Fruit fly (Drosophila melanogaster): Measurements from ENCODE around the gene Ctr1A.
A peak's percentile ranks its signal among the peaks of the same experiment; 100 is the strongest.

The Ctr1A gene

dm6 chrX:6616771-6617170 lies 44.7 kb upstream of the Ctr1A start:
- TF ChIP-seq rgr (GFP tag; optimal IDR thresholded peaks at IDR 0.05) (no peak), sv (GFP tag; optimal IDR thresholded peaks at IDR 0.05) (no peak)

- TF ChIP-seq sage (GFP tag; optimal IDR thresholded peaks at IDR 0.05) (no peak), Hnf4 (GFP tag; optimal IDR thresholded peaks at IDR 0.05) (no peak), Sp1 (GFP tag; optimal IDR thresholded peaks at IDR 0.05) (no peak), fru (GFP tag; optimal IDR thresholded peaks at IDR 0.05) (no peak), CG32264 (GFP tag; optimal IDR thresholded peaks at IDR 0.05) (no peak), CrebA (GFP tag; optimal IDR thresholded peaks at IDR 0.05; ENCODE audit: borderline replicate concordance) (no peak), CG9705 (GFP tag; optimal IDR thresholded peaks at IDR 0.05) (no peak), Rel (GFP tag; optimal IDR thresholded peaks at IDR 0.05) (no peak), Rel (tag; optimal IDR thresholded peaks at IDR 0.05) (no peak), Jra (GFP tag; optimal IDR thresholded peaks at IDR 0.05) (no peak), usp (GFP tag; optimal IDR thresholded peaks at IDR 0.05) (no peak), br (GFP tag; optimal IDR thresholded peaks at IDR 0.05) (no peak), Hr83 (GFP tag; optimal IDR thresholded peaks at IDR 0.05; ENCODE audit: poor library complexity, severe bottlenecking) (no peak), sv (GFP tag; optimal IDR thresholded peaks at IDR 0.05) (no peak), lola (GFP tag; optimal IDR thresholded peaks at IDR 0.05) (no peak), GATAd (GFP tag; optimal IDR thresholded peaks at IDR 0.05) (no peak), Dif (GFP tag; optimal IDR thresholded peaks at IDR 0.05; ENCODE audit: partially characterized antibody) (no peak), dmrt93B (GFP tag; optimal IDR thresholded peaks at IDR 0.05) (no peak), tai (GFP tag; optimal IDR thresholded peaks at IDR 0.05) (no peak), Hr78 (GFP tag; optimal IDR thresholded peaks at IDR 0.05) (no peak), foxo (GFP tag; optimal IDR thresholded peaks at IDR 0.05) (no peak)
These were observed 44.1 kb upstream of the Ctr1A start for dm6 chrX:6617372-6617771.

- TF ChIP-seq N (GFP tag; optimal IDR thresholded peaks at IDR 0.05) (no peak), sv (GFP tag; optimal IDR thresholded peaks at IDR 0.05) (peak; percentile 18)
These were observed 39.9 kb upstream of the Ctr1A start for dm6 chrX:6621566-6622006.

dm6 chrX:6624006-6624745 lies 37.3 kb upstream of the Ctr1A start:
- TF ChIP-seq sage (GFP tag; optimal IDR thresholded peaks at IDR 0.05) (peak; percentile 79), pan (optimal IDR thresholded peaks at IDR 0.05) (no peak), dmrt93B (GFP tag; optimal IDR thresholded peaks at IDR 0.05) (peak; percentile 71), CG32264 (GFP tag; optimal IDR thresholded peaks at IDR 0.05) (peak; percentile 61), br (GFP tag; optimal IDR thresholded peaks at IDR 0.05) (peak; percentile 72), Sp1 (GFP tag; optimal IDR thresholded peaks at IDR 0.05) (peak; percentile 89), tai (GFP tag; optimal IDR thresholded peaks at IDR 0.05) (peak; percentile 73), fru (GFP tag; optimal IDR thresholded peaks at IDR 0.05) (peak; percentile 81), CrebA (GFP tag; optimal IDR thresholded peaks at IDR 0.05; ENCODE audit: borderline replicate concordance) (no peak), dl (GFP tag; optimal IDR thresholded peaks at IDR 0.05; ENCODE audit: insufficient read depth in 1 of 2, partially characterized antibody in 2 of 2) (peak in 1 of 2 experiments; percentile 3), Myc (optimal IDR thresholded peaks at IDR 0.05) (no peak), CG9705 (GFP tag; optimal IDR thresholded peaks at IDR 0.05) (peak; percentile 64), Dif (GFP tag; optimal IDR thresholded peaks at IDR 0.05; ENCODE audit: partially characterized antibody) (no peak), woc (GFP tag; optimal IDR thresholded peaks at IDR 0.05) (peak; percentile 89), foxo (GFP tag; optimal IDR thresholded peaks at IDR 0.05) (peak in 1 of 2 experiments; percentile 87), ey (GFP tag; optimal IDR thresholded peaks at IDR 0.05) (peak; percentile 84), rgr (GFP tag; optimal IDR thresholded peaks at IDR 0.05) (peak; percentile 86), Abd-B (GFP tag; optimal IDR thresholded peaks at IDR 0.05) (no peak), dsf (GFP tag; optimal IDR thresholded peaks at IDR 0.05; ENCODE audit: borderline replicate concordance) (no peak), Mio (GFP tag; optimal IDR thresholded peaks at IDR 0.05) (no peak), OdsH (GFP tag; optimal IDR thresholded peaks at IDR 0.05) (peak; percentile 90), Hnf4 (GFP tag; optimal IDR thresholded peaks at IDR 0.05) (peak; percentile 83), psq (GFP tag; optimal IDR thresholded peaks at IDR 0.05) (peak; percentile 82), lola (GFP tag; optimal IDR thresholded peaks at IDR 0.05) (no peak), Rel (GFP tag; optimal IDR thresholded peaks at IDR 0.05) (peak; percentile 28), Rel (tag; optimal IDR thresholded peaks at IDR 0.05) (peak; percentile 48), HLH106 (tag; optimal IDR thresholded peaks at IDR 0.05) (peak; percentile 90), h (GFP tag; optimal IDR thresholded peaks at IDR 0.05) (peak; percentile 87), sv (GFP tag; optimal IDR thresholded peaks at IDR 0.05) (no peak), Dfd (GFP tag; optimal IDR thresholded peaks at IDR 0.05) (no peak), Jra (GFP tag; optimal IDR thresholded peaks at IDR 0.05) (peak; percentile 55), brk (GFP tag; optimal IDR thresholded peaks at IDR 0.05) (peak; percentile 84)
